Worm (Caenorhabditis elegans): ENCODE data around the gene F46H6.5.
A peak's percentile ranks its signal among the peaks of the same experiment; 100 is the strongest.

ce11 chrX:4534112-4534511, 42.1 kb upstream of the F46H6.5 start:
- TF ChIP-seq lin-39 (tag; optimal IDR thresholded peaks at IDR 0.05) (no peak), ama-1 (optimal IDR thresholded peaks at IDR 0.05) (no peak), hlh-11 (tag; optimal IDR thresholded peaks at IDR 0.05) (peak; percentile 21), lsy-2 (tag; optimal IDR thresholded peaks at IDR 0.05) (no peak), lir-3 (tag; optimal IDR thresholded peaks at IDR 0.05) (no peak), mxl-3 (GFP tag; optimal IDR thresholded peaks at IDR 0.05) (no peak), mdl-1 (tag; optimal IDR thresholded peaks at IDR 0.05) (no peak)

Measured in whole organism, L4 larva.